Fruit fly (Drosophila melanogaster): ENCODE results near the gene Nna1.

The Nna1 gene

dm6 chrX:13764397-13765119, 72.5 kb downstream of the Nna1 start (continued):
- TF ChIP-seq CG15514 (GFP tag; optimal IDR thresholded peaks at IDR 0.05) (no peak), fu2 (GFP tag; optimal IDR thresholded peaks at IDR 0.05) (no peak), esg (GFP tag; conservative IDR thresholded peaks at IDR 0.05) (peak; percentile 41; the same call in 1 of the 2 replicates), NFAT (GFP tag; IDR thresholded peaks at IDR 0.05) (no peak), gsb-n (tag; optimal IDR thresholded peaks at IDR 0.05) (peak; percentile 16), CG14667 (GFP tag; IDR thresholded peaks at IDR 0.05) (no peak), tap (tag; optimal IDR thresholded peaks at IDR 0.05) (peak; percentile 55), chn (GFP tag; optimal IDR thresholded peaks at IDR 0.05) (no peak), dmrt11E (tag; optimal IDR thresholded peaks at IDR 0.05) (no peak), lbe (GFP tag; optimal IDR thresholded peaks at IDR 0.05) (no peak), ro (GFP tag; IDR thresholded peaks at IDR 0.05) (no peak), cg (GFP tag; optimal IDR thresholded peaks at IDR 0.05) (no peak), CG12071 (GFP tag; optimal IDR thresholded peaks at IDR 0.05) (no peak), C15 (GFP tag; IDR thresholded peaks at IDR 0.05) (no peak), CG17328 (GFP tag; IDR thresholded peaks at IDR 0.05) (peak; percentile 61), Nf-YC (tag; optimal IDR thresholded peaks at IDR 0.05) (no peak), Lpt (GFP tag; optimal IDR thresholded peaks at IDR 0.05) (no peak), shn (GFP tag; optimal IDR thresholded peaks at IDR 0.05) (peak; percentile 8), Hey (tag; optimal IDR thresholded peaks at IDR 0.05) (no peak), CG17912 (GFP tag; optimal IDR thresholded peaks at IDR 0.05) (no peak), CG7556 (GFP tag; optimal IDR thresholded peaks at IDR 0.05) (peak; percentile 29), Fer2 (tag; optimal IDR thresholded peaks at IDR 0.05) (no peak), Kr (GFP tag; optimal IDR thresholded peaks at IDR 0.05) (no peak), Camta (GFP tag; optimal IDR thresholded peaks at IDR 0.05) (no peak), Dref (GFP tag; IDR thresholded peaks at IDR 0.05) (no peak), Max (GFP tag; optimal IDR thresholded peaks at IDR 0.05) (no peak), cad (GFP tag; optimal IDR thresholded peaks at IDR 0.05) (no peak), CG10366 (GFP tag; IDR thresholded peaks at IDR 0.05) (no peak), dysf (GFP tag; IDR thresholded peaks at IDR 0.05) (peak; percentile 61; the same call in 2 of the 3 replicates), BtbVII (GFP tag; optimal IDR thresholded peaks at IDR 0.05) (peak; percentile 40), mld (GFP tag; IDR thresholded peaks at IDR 0.05; ENCODE audit: partially characterized antibody) (no peak), B-H1 (GFP tag; IDR thresholded peaks at IDR 0.05) (peak; percentile 44; the same call in 1 of the 3 replicates), CG14860 (GFP tag; IDR thresholded peaks at IDR 0.05; ENCODE audit: partially characterized antibody) (no peak), CG15269 (tag; optimal IDR thresholded peaks at IDR 0.05) (peak; percentile 72), CG17612 (GFP tag; IDR thresholded peaks at IDR 0.05) (no peak), CG1233 (GFP tag; optimal IDR thresholded peaks at IDR 0.05) (peak; percentile 27), CG12659 (GFP tag; optimal IDR thresholded peaks at IDR 0.05) (peak; percentile 38), fru (optimal IDR thresholded peaks at IDR 0.05) (no peak), Xrp1 (GFP tag; IDR thresholded peaks at IDR 0.05) (peak; percentile 57), CG17359 (tag; optimal IDR thresholded peaks at IDR 0.05) (peak; percentile 76), PHDP (tag; optimal IDR thresholded peaks at IDR 0.05) (peak; percentile 43), Spps (tag; optimal IDR thresholded peaks at IDR 0.05) (no peak), Dbx (GFP tag; IDR thresholded peaks at IDR 0.05) (0 out of 3 replicates have a peak, but pooled peaks have one; percentile 15), CG14965 (GFP tag; optimal IDR thresholded peaks at IDR 0.05; ENCODE audit: borderline replicate concordance) (no peak), otp (GFP tag; IDR thresholded peaks at IDR 0.05) (peak; percentile 46; the same call in 1 of the 3 replicates), CG31365 (tag; optimal IDR thresholded peaks at IDR 0.05) (no peak), trh (GFP tag; optimal IDR thresholded peaks at IDR 0.05) (no peak), CG2116 (GFP tag; optimal IDR thresholded peaks at IDR 0.05) (peak; percentile 11), tgo (GFP tag; IDR thresholded peaks at IDR 0.05) (peak; percentile 56; the same call in 2 of the 3 replicates), HLH54F (GFP tag; optimal IDR thresholded peaks at IDR 0.05) (no peak)
